Worm (Caenorhabditis elegans): ENCODE data around the gene Y47D3A.13.

Y47D3A.13 gene

DNA sequence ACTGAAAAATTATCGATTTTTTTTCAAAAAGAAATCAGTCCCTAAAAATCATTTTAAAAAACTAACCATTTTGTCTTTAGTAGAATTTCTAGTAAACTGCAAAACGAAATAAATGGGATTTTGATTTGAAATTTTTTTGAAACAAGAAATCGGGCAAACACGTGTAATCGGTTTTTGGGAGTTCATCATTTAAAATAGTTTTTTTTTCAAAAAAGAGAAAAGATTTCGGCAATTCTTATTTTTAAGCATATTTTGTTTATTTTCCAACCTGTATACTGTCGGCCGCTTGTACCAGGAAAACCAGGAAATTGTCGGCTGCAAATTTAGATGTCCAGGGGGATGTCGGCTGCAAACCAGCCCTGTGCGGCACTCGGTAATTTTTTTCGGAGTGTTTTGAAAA is 8.1 kb upstream of the Y47D3A.13 start, which contains the start of gene elo-8:
elo-8 (minus strand) TSS at position 101 of the 400 bp plus-strand sequence.
- no peak for TF ChIP-seq T22C8.4 (GFP tag; IDR thresholded peaks at IDR 0.05)
- TF ChIP-seq cog-1 (tag; optimal IDR thresholded peaks at IDR 0.05) = no peak
- no peak for TF ChIP-seq med-1 (GFP tag; optimal IDR thresholded peaks at IDR 0.05; ENCODE audit: insufficient read depth)
- TF ChIP-seq ztf-29 (GFP tag; IDR thresholded peaks at IDR 0.05) = no peak
- no peak for TF ChIP-seq ref-1 (GFP tag; conservative IDR thresholded peaks at IDR 0.05)
- no peak for TF ChIP-seq klf-2 (GFP tag; conservative IDR thresholded peaks at IDR 0.05)
- TF ChIP-seq ztf-23 (GFP tag; IDR thresholded peaks at IDR 0.05) = no peak
- TF ChIP-seq tab-1 (GFP tag; IDR thresholded peaks at IDR 0.05) = no peak
- no peak for TF ChIP-seq flt-1 (GFP tag; IDR thresholded peaks at IDR 0.05)

DNA sequence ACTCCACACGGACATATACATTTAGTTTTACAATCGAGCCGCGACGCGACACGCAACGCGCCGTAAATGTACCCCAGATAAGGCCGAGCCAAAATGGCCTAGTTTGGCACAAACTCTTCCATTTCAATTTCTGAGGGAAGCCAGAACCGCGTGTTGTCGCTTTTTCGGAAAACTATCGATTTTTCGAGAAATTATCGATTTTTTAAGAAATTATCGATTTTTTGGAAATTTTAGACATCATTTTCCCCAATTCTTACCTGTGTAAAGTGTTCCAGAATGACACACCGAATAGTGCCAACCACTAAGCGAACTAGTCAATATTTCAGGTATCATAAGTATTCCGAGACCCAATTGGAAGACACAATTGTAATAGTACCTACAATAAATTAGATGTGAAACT is 7.5 kb upstream of the Y47D3A.13 start:
- TF ChIP-seq T22C8.4 (GFP tag; IDR thresholded peaks at IDR 0.05) (peak; percentile 76), flt-1 (GFP tag; IDR thresholded peaks at IDR 0.05) (no peak)

DNA sequence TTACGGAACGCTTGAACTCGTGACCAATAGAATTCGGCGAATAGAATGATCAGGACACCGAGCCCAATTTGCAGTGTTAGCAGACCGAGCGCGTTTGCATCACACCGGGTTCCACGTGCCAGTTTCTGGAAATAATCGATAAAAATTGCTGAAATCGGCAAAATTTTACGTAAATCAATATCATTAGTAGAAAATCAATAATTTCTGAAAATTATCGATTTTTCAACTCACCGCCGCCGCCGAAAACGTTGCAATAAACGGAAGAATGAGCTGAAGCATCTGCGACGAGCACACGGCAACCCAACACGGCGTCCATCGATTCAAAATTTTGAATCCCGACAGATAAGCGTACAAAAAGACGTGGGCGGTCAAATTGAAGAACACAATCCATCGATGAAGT is 6.7 kb upstream of the Y47D3A.13 start:
- no peak for TF ChIP-seq med-1 (GFP tag; optimal IDR thresholded peaks at IDR 0.05; ENCODE audit: insufficient read depth)
- peak; percentile 62 for TF ChIP-seq T22C8.4 (GFP tag; IDR thresholded peaks at IDR 0.05)

DNA sequence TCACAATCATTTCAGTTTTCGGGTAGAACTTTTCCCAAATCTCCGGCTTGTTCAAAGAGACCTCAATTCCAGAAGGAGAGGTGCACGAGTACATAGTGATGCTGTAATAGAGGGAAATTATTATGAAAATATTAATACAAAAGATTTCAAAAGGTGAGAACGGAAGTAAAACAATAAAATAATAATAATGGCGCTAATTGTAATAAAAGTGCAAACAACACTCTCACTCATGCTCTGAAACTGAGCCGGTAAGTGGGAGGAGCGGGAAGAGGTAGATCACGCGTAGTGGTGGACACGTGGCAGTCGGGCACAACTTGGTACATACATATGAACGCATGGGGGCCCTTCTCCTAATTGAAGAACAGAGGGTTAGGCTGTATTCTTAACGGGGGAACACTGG is 3.1 kb upstream of the Y47D3A.13 start, which contains the start of gene tbx-37:
tbx-37 (minus strand) TSS at position 101 of the 400 bp plus-strand sequence.
- TF ChIP-seq tab-1 (GFP tag; IDR thresholded peaks at IDR 0.05) (no peak), T22C8.4 (GFP tag; IDR thresholded peaks at IDR 0.05) (no peak)

DNA sequence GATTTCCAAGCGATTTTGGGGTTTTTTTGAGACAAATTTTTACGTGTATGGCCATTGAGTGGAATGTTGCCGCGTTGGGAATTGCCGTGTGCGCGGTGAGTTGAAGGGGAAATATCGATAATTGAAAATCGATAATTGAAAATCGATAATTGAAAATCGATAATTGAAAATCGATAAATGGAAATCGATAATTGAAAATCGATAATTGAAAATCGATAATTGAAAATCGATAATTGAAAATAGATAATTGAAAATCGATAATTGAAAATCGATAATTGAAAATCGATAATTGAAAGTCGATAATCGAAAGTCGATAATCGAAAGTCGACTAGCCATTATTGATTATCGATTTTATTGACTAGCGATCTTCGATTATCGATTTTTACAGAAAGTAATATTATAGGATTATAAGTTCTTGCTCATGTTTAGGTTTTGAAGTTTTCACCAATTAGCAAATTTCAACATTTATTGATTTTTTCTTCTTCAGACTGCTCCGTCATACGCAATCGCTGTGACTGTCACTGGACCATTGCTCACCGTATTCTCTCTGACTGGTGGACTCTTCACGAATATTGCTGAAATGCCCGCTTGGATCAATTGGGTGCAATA is 2.2 kb downstream of the Y47D3A.13 start:
- TF ChIP-seq ztf-23 (GFP tag; IDR thresholded peaks at IDR 0.05) (no peak), ref-1 (GFP tag; conservative IDR thresholded peaks at IDR 0.05) (no peak), tab-1 (GFP tag; IDR thresholded peaks at IDR 0.05) (no peak), T22C8.4 (GFP tag; IDR thresholded peaks at IDR 0.05) (peak; percentile 94), ztf-29 (GFP tag; IDR thresholded peaks at IDR 0.05) (no peak)

DNA sequence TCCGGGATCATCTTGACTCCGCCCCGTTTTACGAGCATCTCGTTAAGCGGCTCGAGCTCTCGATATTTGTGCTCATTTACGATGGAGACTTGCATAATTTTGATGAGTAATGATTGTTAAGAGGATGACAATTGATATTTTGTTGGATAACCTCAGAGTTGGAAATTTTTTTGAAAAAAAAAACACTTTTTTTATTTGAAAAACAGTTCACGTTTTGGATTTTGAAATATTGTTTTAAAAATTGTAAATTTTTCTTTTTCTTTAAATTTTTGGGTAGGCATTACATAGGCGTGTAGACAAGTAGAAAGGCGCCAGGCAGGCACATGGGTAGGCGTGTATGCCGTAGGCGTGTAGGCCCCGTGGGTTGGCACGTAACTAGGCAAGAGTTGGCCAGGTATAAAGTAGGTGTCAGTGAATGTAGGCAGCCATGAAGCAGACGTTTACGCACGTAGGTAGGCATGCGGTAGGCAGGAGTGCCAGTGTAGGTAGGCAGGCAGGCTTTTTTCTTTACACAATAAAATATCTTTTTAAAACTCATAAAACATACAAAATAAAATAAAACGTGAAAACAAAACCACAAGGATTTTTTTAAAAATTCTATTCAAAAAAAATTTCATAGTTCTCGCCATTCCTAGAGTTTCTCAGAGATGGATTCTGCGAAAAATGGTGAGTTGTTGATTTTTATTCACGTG is 5.6 kb downstream of the Y47D3A.13 start, which contains the start of the genes tbx-34 and wht-8:
tbx-34 (minus strand) TSS at position 101 of the 692 bp plus-strand sequence.
wht-8 (plus strand) TSS at position 642 of the 692 bp plus-strand sequence.
- TF ChIP-seq tab-1 (GFP tag; IDR thresholded peaks at IDR 0.05) (no peak), cog-1 (tag; optimal IDR thresholded peaks at IDR 0.05) (no peak), ztf-23 (GFP tag; IDR thresholded peaks at IDR 0.05) (no peak), med-1 (GFP tag; optimal IDR thresholded peaks at IDR 0.05; ENCODE audit: insufficient read depth) (no peak), ref-1 (GFP tag; conservative IDR thresholded peaks at IDR 0.05) (no peak), klf-2 (GFP tag; conservative IDR thresholded peaks at IDR 0.05) (no peak), T22C8.4 (GFP tag; IDR thresholded peaks at IDR 0.05) (no peak), ztf-29 (GFP tag; IDR thresholded peaks at IDR 0.05) (no peak), flt-1 (GFP tag; IDR thresholded peaks at IDR 0.05) (no peak)

DNA sequence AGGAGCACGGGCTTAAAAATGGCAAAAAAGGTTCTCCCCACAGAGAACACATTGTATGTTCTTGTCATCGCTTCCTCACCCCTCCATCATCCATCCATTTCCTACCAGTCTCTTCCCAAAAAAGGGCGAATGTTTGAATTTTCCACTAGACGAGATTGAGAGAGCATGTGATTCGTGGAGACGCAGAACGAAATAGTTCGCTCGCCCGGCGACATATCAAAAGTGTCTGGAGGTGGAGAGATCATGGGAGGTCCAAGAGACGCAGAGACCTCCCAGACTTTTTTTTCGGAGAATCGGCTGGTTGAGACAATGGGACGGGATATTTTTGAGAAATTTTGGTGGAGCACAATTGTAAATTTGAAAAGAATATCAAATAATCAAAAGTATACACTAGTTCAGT is 15.5 kb downstream of the Y47D3A.13 start:
- TF ChIP-seq ref-1 (GFP tag; conservative IDR thresholded peaks at IDR 0.05) (no peak), ztf-29 (GFP tag; IDR thresholded peaks at IDR 0.05) (no peak), T22C8.4 (GFP tag; IDR thresholded peaks at IDR 0.05) (no peak), ztf-23 (GFP tag; IDR thresholded peaks at IDR 0.05) (no peak), flt-1 (GFP tag; IDR thresholded peaks at IDR 0.05) (no peak), klf-2 (GFP tag; conservative IDR thresholded peaks at IDR 0.05) (no peak)

DNA sequence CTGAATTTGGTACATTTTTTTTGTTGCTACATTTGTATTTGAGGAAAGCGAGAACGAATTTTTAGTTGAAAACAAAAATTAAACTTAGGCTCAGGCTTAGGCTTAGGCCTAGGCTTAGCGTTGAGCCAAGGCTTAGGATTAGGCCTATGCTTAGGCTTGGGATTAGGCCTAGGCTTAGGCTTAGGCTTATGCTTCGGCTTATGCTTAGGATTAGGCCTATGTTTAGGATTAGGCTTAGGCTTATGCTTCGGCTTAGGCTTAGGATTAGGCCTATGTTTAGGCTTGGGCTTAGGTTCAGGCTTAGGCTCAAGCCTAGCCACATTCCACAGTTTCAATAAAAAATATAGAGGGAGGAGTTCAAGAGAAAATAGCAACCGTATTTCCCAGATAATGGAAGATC is 16.1 kb downstream of the Y47D3A.13 start:
- TF ChIP-seq cog-1 (tag; optimal IDR thresholded peaks at IDR 0.05) (no peak), ztf-29 (GFP tag; IDR thresholded peaks at IDR 0.05) (peak; percentile 36; the same call in 1 of the 2 replicates)

DNA sequence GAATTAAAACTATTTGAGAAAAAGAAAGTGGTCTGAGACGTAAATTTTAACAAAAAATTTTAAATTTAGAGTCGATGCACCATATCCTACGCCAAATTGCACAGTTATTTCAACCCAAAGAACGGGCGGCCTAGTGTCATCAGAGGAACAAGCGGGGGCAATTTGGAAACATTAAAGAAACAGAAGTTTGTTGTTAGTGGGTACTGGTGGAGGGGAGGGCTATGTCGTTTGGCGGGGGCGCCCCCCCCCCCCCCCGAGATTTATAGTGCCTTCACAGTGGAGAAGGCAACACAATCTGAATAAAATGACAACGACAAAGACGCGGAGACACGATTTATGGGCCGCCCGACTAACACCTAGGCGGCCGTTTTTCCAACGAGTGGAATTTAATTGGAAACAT is 17.0 kb downstream of the Y47D3A.13 start:
- TF ChIP-seq tab-1 (GFP tag; IDR thresholded peaks at IDR 0.05) (no peak), flt-1 (GFP tag; IDR thresholded peaks at IDR 0.05) (no peak)

DNA sequence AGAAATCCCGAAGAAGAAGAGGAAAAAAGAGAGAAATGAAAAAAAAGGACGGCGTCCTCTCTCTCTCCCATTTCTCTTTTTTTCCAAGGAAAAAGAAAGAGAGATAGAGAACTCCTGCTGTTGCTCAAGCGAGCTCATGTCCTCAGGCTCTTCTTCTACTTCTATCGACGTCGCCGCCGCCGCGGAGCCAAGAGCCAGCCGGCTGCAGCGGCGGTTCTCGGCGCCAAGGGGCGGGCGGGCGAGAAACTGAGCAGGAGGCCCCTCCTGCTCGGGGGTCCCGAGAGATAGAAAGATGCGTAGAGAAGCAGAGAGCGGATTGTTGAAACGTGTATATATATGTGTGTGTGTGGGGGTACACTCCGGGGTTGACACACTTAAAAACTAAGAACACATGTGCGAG is 20.9 kb downstream of the Y47D3A.13 start:
- TF ChIP-seq ztf-23 (GFP tag; IDR thresholded peaks at IDR 0.05) = no peak
- no peak for TF ChIP-seq klf-2 (GFP tag; conservative IDR thresholded peaks at IDR 0.05)
- no peak for TF ChIP-seq cog-1 (tag; optimal IDR thresholded peaks at IDR 0.05)
- TF ChIP-seq T22C8.4 (GFP tag; IDR thresholded peaks at IDR 0.05) = no peak
- TF ChIP-seq flt-1 (GFP tag; IDR thresholded peaks at IDR 0.05) = no peak
- no peak for TF ChIP-seq ztf-29 (GFP tag; IDR thresholded peaks at IDR 0.05)
- no peak for TF ChIP-seq tab-1 (GFP tag; IDR thresholded peaks at IDR 0.05)

DNA sequence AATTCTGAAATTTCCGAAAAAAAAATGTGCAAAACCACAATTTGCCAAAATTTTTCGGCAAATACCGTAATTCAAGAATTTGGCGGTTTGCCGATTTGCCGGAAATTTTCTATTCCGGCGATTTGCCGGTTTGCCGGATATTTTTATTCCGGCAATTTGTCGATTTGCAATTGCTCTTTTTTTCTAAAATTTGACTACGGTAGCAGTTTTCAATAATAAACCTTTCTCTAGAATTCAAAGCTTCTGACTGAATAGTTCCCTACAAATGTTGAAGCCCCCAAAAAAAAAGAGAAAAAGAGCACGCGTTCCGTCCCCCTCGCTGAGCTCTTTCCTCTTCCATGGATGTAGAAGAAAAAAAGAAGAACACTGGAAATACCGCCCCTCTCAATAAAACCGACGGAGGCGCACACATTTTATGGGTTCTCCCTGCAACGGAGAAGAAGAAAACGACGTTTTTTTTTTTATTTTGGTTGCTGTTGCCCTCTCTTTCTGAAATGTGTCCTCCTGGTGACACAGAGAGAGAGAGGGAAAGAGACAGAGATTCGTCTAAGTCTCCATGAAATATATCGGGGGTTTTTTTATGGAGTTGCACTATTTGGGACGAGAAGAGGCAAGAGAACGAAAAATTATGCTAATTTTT is 22.9 kb downstream of the Y47D3A.13 start:
- TF ChIP-seq T22C8.4 (GFP tag; IDR thresholded peaks at IDR 0.05) (no peak), klf-2 (GFP tag; conservative IDR thresholded peaks at IDR 0.05) (no peak), med-1 (GFP tag; optimal IDR thresholded peaks at IDR 0.05; ENCODE audit: insufficient read depth) (no peak), ztf-29 (GFP tag; IDR thresholded peaks at IDR 0.05) (no peak), ztf-23 (GFP tag; IDR thresholded peaks at IDR 0.05) (no peak), cog-1 (tag; optimal IDR thresholded peaks at IDR 0.05) (no peak), flt-1 (GFP tag; IDR thresholded peaks at IDR 0.05) (no peak), ref-1 (GFP tag; conservative IDR thresholded peaks at IDR 0.05) (no peak), tab-1 (GFP tag; IDR thresholded peaks at IDR 0.05) (no peak)

All from whole organism, midembryonic.